Worm (Caenorhabditis elegans) whole organism, L3 larva: ENCODE results near the gene F09F9.3.
A peak's percentile ranks its signal among the peaks of the same experiment; 100 is the strongest.

ENCODE experiments used
- ceh-82 ChIP-seq: fragments of 150-350 bp; optimal IDR thresholded peaks from 2 replicates; lab custom pipeline; 2014; ENCODE audit warnings: missing biosample characterization, missing genetic modification characterization
- lin-39 ChIP-seq: fragments of 150-350 bp; optimal IDR thresholded peaks from 2 replicates; lab custom pipeline; 2018; ENCODE audit warnings: missing biosample characterization, missing genetic modification reagents, missing genetic modification characterization
- nhr-237 ChIP-seq: fragments of 150-350 bp; optimal IDR thresholded peaks from 2 replicates; lab custom pipeline; 2014; ENCODE audit warnings: missing biosample characterization, missing genetic modification characterization
- unc-39 ChIP-seq: sonication (generic microtip); optimal IDR thresholded peaks from 4 replicates; lab custom pipeline; 2017; ENCODE audit warnings: missing biosample characterization, missing genetic modification characterization
- ztf-4 ChIP-seq: fragments of 150-350 bp; optimal IDR thresholded peaks from 2 replicates; lab custom pipeline; 2014; ENCODE audit warnings: missing biosample characterization, missing genetic modification characterization

DNA sequence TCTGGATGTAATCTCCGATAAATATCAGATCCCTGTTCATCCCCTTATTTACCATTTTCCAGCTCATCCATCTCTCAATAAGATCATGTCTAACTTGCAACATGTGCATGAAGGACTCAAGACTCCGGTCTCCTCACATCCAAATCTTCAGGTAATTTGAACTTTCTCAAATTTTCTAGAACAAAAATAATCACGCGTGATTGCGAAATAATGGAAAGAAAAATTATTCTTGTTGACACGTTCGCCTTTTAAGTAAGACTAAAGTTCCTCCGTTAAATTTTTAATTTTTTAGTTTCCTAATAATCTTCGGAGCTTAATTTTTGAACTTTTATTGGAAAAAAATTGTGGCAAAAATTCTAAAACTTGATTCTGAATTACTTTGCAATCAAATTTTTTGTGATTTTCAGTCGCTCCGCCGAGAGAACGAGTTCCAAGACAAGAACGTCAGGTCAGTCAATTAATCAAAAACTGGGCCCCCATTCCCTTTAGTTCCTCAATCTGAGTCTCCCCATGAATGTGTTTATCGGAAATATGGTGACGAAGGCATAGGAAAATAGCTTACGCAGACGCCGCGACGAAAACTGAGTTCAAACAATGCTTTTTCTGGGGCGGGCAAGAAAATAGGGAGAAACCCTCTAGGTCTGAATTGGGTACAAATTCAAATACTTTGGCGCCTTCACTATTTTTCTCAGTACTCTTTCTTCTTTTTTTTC lies 16.8 kb upstream of the F09F9.3 start:
- no peak for TF ChIP-seq ceh-82 (tag; lab: Kevin White, UChicago)
- no peak for TF ChIP-seq unc-39 (tag; lab: Kevin White, UChicago)
- no peak for TF ChIP-seq nhr-237
- no peak for TF ChIP-seq ztf-4 (tag; lab: Kevin White, UChicago)
- peak; percentile 66 for TF ChIP-seq lin-39 (tag; lab: Kevin White, UChicago)
